Fruit fly (Drosophila melanogaster) whole organism, embryonic: ENCODE data around the gene CG8281.

Source experiments
- Ada2b ChIP-seq: fragments of 200-800 bp; sonication (Bioruptor generic); IDR thresholded peaks from 2 replicates; pipeline ENCODE4 v1.3.6; 2022; ENCODE audit warnings: missing biosample characterization, missing genetic modification characterization
- Asciz ChIP-seq: fragments of 200-800 bp; sonication (Bioruptor generic); optimal IDR thresholded peaks from 2 replicates; lab custom pipeline; 2017; ENCODE audit warnings: missing biosample characterization, mild to moderate bottlenecking, missing genetic modification characterization, missing genetic modification reagents
- Atf3 ChIP-seq: fragments of 200-800 bp; sonication (Bioruptor generic); optimal IDR thresholded peaks from 3 replicates; lab custom pipeline; 2016; ENCODE audit warnings: missing biosample characterization, missing genetic modification characterization
- CG1024 ChIP-seq: fragments of 200-800 bp; sonication (Bioruptor generic); IDR thresholded peaks from 2 replicates; pipeline ENCODE4 v1.3.6; 2022; ENCODE audit warnings: missing biosample characterization, missing genetic modification characterization
- CG10366 ChIP-seq: fragments of 200-800 bp; sonication (Bioruptor generic); IDR thresholded peaks from 2 replicates; pipeline ENCODE4 v1.3.6; 2022; ENCODE audit warnings: missing biosample characterization, missing genetic modification characterization
- CG10959 ChIP-seq: fragments of 200-800 bp; sonication (Bioruptor generic); IDR thresholded peaks from 2 replicates; pipeline ENCODE4 v1.3.6; 2022; ENCODE audit warnings: missing biosample characterization, missing genetic modification characterization
- CG14441 ChIP-seq: fragments of 200-800 bp; sonication (Bioruptor generic); IDR thresholded peaks from 2 replicates; pipeline ENCODE4 v1.3.6; 2022; ENCODE audit warnings: missing biosample characterization, missing genetic modification characterization
- CG1602 ChIP-seq: fragments of 200-800 bp; sonication (Bioruptor generic); optimal IDR thresholded peaks from 3 replicates; lab custom pipeline; 2016; ENCODE audit warnings: missing biosample characterization, missing genetic modification characterization
- CG17359 ChIP-seq: fragments of 200-800 bp; sonication (Bioruptor generic); optimal IDR thresholded peaks from 3 replicates; lab custom pipeline; 2018; ENCODE audit warnings: missing biosample characterization, mild to moderate bottlenecking, missing genetic modification characterization, moderate library complexity
- CG17361 ChIP-seq: fragments of 200-800 bp; sonication (Bioruptor generic); IDR thresholded peaks from 3 replicates; pipeline ENCODE4 v1.3.6; 2022; ENCODE audit warnings: missing biosample characterization, missing genetic modification characterization
- CG18619 ChIP-seq: fragments of 200-800 bp; sonication (Bioruptor generic); optimal IDR thresholded peaks from 3 replicates; lab custom pipeline; 2017; ENCODE audit warnings: missing biosample characterization, mild to moderate bottlenecking, missing genetic modification characterization
- CG31224 ChIP-seq: fragments of 200-800 bp; sonication (Bioruptor generic); IDR thresholded peaks from 2 replicates; pipeline ENCODE4 v1.3.6; 2022; ENCODE audit warnings: missing biosample characterization, missing genetic modification characterization
- CG33557 ChIP-seq: fragments of 200-800 bp; sonication (Bioruptor generic); optimal IDR thresholded peaks from 2 replicates; lab custom pipeline; 2019; ENCODE audit warnings: missing biosample characterization, mild to moderate bottlenecking, missing genetic modification characterization, moderate library complexity
- CG34376 ChIP-seq: fragments of 200-800 bp; sonication (Bioruptor generic); optimal IDR thresholded peaks from 2 replicates; lab custom pipeline; 2018; ENCODE audit warnings: missing biosample characterization, mild to moderate bottlenecking, missing genetic modification characterization
- CG4404 ChIP-seq: fragments of 200-800 bp; sonication (Bioruptor generic); IDR thresholded peaks from 2 replicates; pipeline ENCODE4 v1.3.6; 2022; ENCODE audit warnings: missing biosample characterization, missing genetic modification characterization
- CG4820 ChIP-seq: fragments of 200-800 bp; sonication (Bioruptor generic); optimal IDR thresholded peaks from 3 replicates; lab custom pipeline; 2016; ENCODE audit warnings: missing biosample characterization, missing genetic modification characterization
- CG5245 ChIP-seq: fragments of 200-800 bp; sonication (Bioruptor generic); optimal IDR thresholded peaks from 3 replicates; lab custom pipeline; 2016; ENCODE audit warnings: missing biosample characterization, missing genetic modification characterization
- CG6254 ChIP-seq: fragments of 200-800 bp; sonication (Bioruptor generic); optimal IDR thresholded peaks from 3 replicates; lab custom pipeline; 2017; ENCODE audit warnings: mild to moderate bottlenecking, missing biosample characterization, missing genetic modification reagents, missing genetic modification characterization
- CG8388 ChIP-seq: fragments of 200-800 bp; sonication (Bioruptor generic); optimal IDR thresholded peaks from 2 replicates; lab custom pipeline; 2019; ENCODE audit warnings: missing biosample characterization, mild to moderate bottlenecking, missing genetic modification characterization, moderate library complexity
- CG8924 ChIP-seq: fragments of 200-800 bp; optimal IDR thresholded peaks from 3 replicates; lab custom pipeline; 2019; ENCODE audit warnings: missing biosample characterization, mild to moderate bottlenecking, missing genetic modification characterization, moderate library complexity
- CG9727 ChIP-seq: fragments of 200-800 bp; sonication (Bioruptor generic); optimal IDR thresholded peaks from 3 replicates; lab custom pipeline; 2017; ENCODE audit warnings: missing biosample characterization, mild to moderate bottlenecking, missing genetic modification characterization
- CG9932 ChIP-seq: fragments of 200-800 bp; sonication (Bioruptor generic); IDR thresholded peaks from 2 replicates; pipeline ENCODE4 v1.3.6; 2022; ENCODE audit warnings: missing biosample characterization, missing genetic modification characterization
- CoRest ChIP-seq: fragments of 200-800 bp; sonication (Bioruptor generic); optimal IDR thresholded peaks from 3 replicates; lab custom pipeline; 2018; ENCODE audit warnings: missing biosample characterization, mild to moderate bottlenecking, missing genetic modification characterization, moderate library complexity
- D ChIP-seq, 2 experiments: fragments of 200-800 bp in 1 of 2; fragments of >200 bp in 1 of 2; sonication (Bioruptor generic) in 1 of 2; optimal IDR thresholded peaks; 2 replicates in 1 of 2; 3 replicates in 1 of 2; lab custom pipeline; 2017; ENCODE audit warnings: mild to moderate bottlenecking in 1 of 2, missing biosample characterization in 1 of 2, missing genetic modification characterization in 1 of 2, missing genetic modification reagents in 1 of 2
- E2f2 ChIP-seq: fragments of 200-800 bp; sonication (Bioruptor generic); IDR thresholded peaks from 2 replicates; pipeline ENCODE4 v1.3.6; 2022; ENCODE audit warnings: missing biosample characterization, missing genetic modification characterization
- Fer1 ChIP-seq: fragments of 200-800 bp; sonication (Bioruptor generic); optimal IDR thresholded peaks from 2 replicates; lab custom pipeline; 2017; ENCODE audit warnings: missing biosample characterization, mild to moderate bottlenecking, missing genetic modification characterization
- Hmr ChIP-seq: fragments of 200-800 bp; sonication (Bioruptor generic); optimal IDR thresholded peaks from 3 replicates; lab custom pipeline; 2017; ENCODE audit warnings: mild to moderate bottlenecking, missing biosample characterization, missing genetic modification reagents, missing genetic modification characterization
- Meics ChIP-seq: fragments of 200-800 bp; sonication (Bioruptor generic); optimal IDR thresholded peaks from 2 replicates; lab custom pipeline; 2017; ENCODE audit warnings: missing biosample characterization, mild to moderate bottlenecking, missing genetic modification characterization
- Poxn ChIP-seq: fragments of 200-800 bp; sonication (Bioruptor generic); IDR thresholded peaks from 2 replicates; pipeline ENCODE4 v1.3.6; 2022; ENCODE audit warnings: missing biosample characterization, missing genetic modification characterization
- Sox102F ChIP-seq: fragments of 200-800 bp; sonication (Bioruptor generic); optimal IDR thresholded peaks from 2 replicates; lab custom pipeline; 2018; ENCODE audit warnings: missing biosample characterization, mild to moderate bottlenecking, missing genetic modification characterization, moderate library complexity
- bigmax ChIP-seq: fragments of 200-800 bp; sonication (Bioruptor generic); optimal IDR thresholded peaks from 2 replicates; lab custom pipeline; 2018; ENCODE audit warnings: missing biosample characterization, mild to moderate bottlenecking, missing genetic modification characterization
- bsh ChIP-seq, 2 experiments: fragments of 200-800 bp; sonication (Bioruptor generic); optimal IDR thresholded peaks; 2 replicates each; lab custom pipeline; 2017 to 2018; ENCODE audit warnings: mild to moderate bottlenecking in 2 of 2, missing biosample characterization in 2 of 2, missing genetic modification characterization in 2 of 2, moderate library complexity in 1 of 2
- cad ChIP-seq: fragments of >200 bp; optimal IDR thresholded peaks from 2 replicates; lab custom pipeline; 2017; ENCODE audit warnings: missing biosample characterization, missing genetic modification characterization
- crol ChIP-seq: fragments of 200-800 bp; sonication (Bioruptor generic); IDR thresholded peaks from 2 replicates; pipeline ENCODE4 v1.3.6; 2022; ENCODE audit warnings: missing biosample characterization, missing genetic modification characterization
- dmrt11E ChIP-seq: fragments of 200-800 bp; sonication (Bioruptor generic); optimal IDR thresholded peaks from 3 replicates; lab custom pipeline; 2018; ENCODE audit warnings: missing biosample characterization, mild to moderate bottlenecking, missing genetic modification characterization, moderate library complexity
- dysf ChIP-seq: fragments of 200-800 bp; sonication (Bioruptor generic); IDR thresholded peaks from 3 replicates; pipeline ENCODE4 v1.3.6; 2022; ENCODE audit warnings: missing biosample characterization, missing genetic modification characterization
- fd3F ChIP-seq: fragments of 200-800 bp; sonication (Bioruptor generic); optimal IDR thresholded peaks from 2 replicates; lab custom pipeline; 2018; ENCODE audit warnings: missing biosample characterization, mild to moderate bottlenecking, missing genetic modification characterization, moderate library complexity
- ftz-f1 ChIP-seq: fragments of 200-800 bp; sonication (Bioruptor generic); optimal IDR thresholded peaks from 2 replicates; lab custom pipeline; 2016; ENCODE audit warnings: missing biosample characterization, missing genetic modification characterization
- gem ChIP-seq: fragments of 200-800 bp; sonication (Bioruptor generic); optimal IDR thresholded peaks from 2 replicates; lab custom pipeline; 2019; ENCODE audit warnings: missing biosample characterization, mild to moderate bottlenecking, missing genetic modification characterization, moderate library complexity
- hth ChIP-seq: fragments of >200 bp; optimal IDR thresholded peaks from 2 replicates; lab custom pipeline; 2017; ENCODE audit warnings: inconsistent platforms
- lab ChIP-seq: fragments of 200-800 bp; sonication (Bioruptor generic); optimal IDR thresholded peaks from 3 replicates; lab custom pipeline; 2017; ENCODE audit warnings: missing biosample characterization, missing genetic modification characterization, mild to moderate bottlenecking, moderate library complexity, missing genetic modification reagents
- prd ChIP-seq, 3 experiments: fragments of >200 bp in 2 of 3; fragments of 200-800 bp in 1 of 3; sonication (Bioruptor generic) in 1 of 3; optimal IDR thresholded peaks in 2 of 3; IDR thresholded peaks in 1 of 3; 2 replicates in 2 of 3; 3 replicates in 1 of 3; pipeline versions ENCODE4 v1.3.6 to Lab custom; 2017 to 2022; ENCODE audit warnings: missing biosample characterization in 1 of 3, missing genetic modification characterization in 1 of 3
- slbo ChIP-seq: fragments of 200-800 bp; sonication (Bioruptor generic); IDR thresholded peaks from 2 replicates; pipeline ENCODE4 v1.3.6; 2022; ENCODE audit warnings: missing biosample characterization, missing genetic modification characterization
- ssp ChIP-seq: fragments of 200-800 bp; sonication (Bioruptor generic); IDR thresholded peaks from 2 replicates; pipeline ENCODE4 v1.3.6; 2022; ENCODE audit warnings: missing biosample characterization, missing genetic modification characterization
- tin ChIP-seq: fragments of 200-800 bp; sonication (Bioruptor generic); optimal IDR thresholded peaks from 3 replicates; lab custom pipeline; 2016; ENCODE audit warnings: missing biosample characterization, missing genetic modification characterization
- usp ChIP-seq: fragments of >200 bp; optimal IDR thresholded peaks from 2 replicates; lab custom pipeline; 2017; ENCODE audit warnings: missing biosample characterization, missing genetic modification characterization
- zen ChIP-seq: fragments of 200-800 bp; sonication (Bioruptor generic); optimal IDR thresholded peaks from 3 replicates; lab custom pipeline; 2018; ENCODE audit warnings: missing biosample characterization, mild to moderate bottlenecking, missing genetic modification characterization, moderate library complexity
- zfh1 ChIP-seq: fragments of 200-800 bp; sonication (Bioruptor generic); IDR thresholded peaks from 3 replicates; pipeline ENCODE4 v1.3.6; 2022; ENCODE audit warnings: missing biosample characterization, missing genetic modification characterization

Gene CG8281

dm6 chr3L:7875606-7876366, 36.5 kb upstream of the CG8281 start (continued):
- TF ChIP-seq CG18619 (GFP tag; lab: Kevin White, UChicago) (peak; percentile 55), CG6254 (GFP tag; lab: Kevin White, UChicago) (no peak), CG34376 (peak; percentile 16), CG1602 (GFP tag; lab: Kevin White, UChicago) (peak; percentile 50), ssp (GFP tag; lab: Robert Waterston, UW) (peak; percentile 38; the same call in 1 of the 2 replicates), CG4820 (GFP tag; lab: Kevin White, UChicago) (peak; percentile 46), Fer1 (GFP tag; lab: Kevin White, UChicago) (peak; percentile 39), Poxn (GFP tag; lab: Robert Waterston, UW) (no peak), dmrt11E (peak; percentile 75), CG8924 (peak; percentile 29), CG33557 (GFP tag; lab: Kevin White, UChicago) (peak; percentile 69), Atf3 (GFP tag; lab: Kevin White, UChicago) (no peak), E2f2 (GFP tag; lab: Robert Waterston, UW) (no peak), fd3F (GFP tag; lab: Kevin White, UChicago) (peak; percentile 19), usp (no peak), prd (optimal IDR thresholded peaks at IDR 0.05; lab: Kevin White, UChicago) (no peak), prd (GFP tag; IDR thresholded peaks at IDR 0.05; lab: Robert Waterston, UW) (peak; percentile 59; the same call in 1 of the 3 replicates), Hmr (GFP tag; lab: Kevin White, UChicago) (peak; percentile 29), CG10366 (GFP tag; lab: Robert Waterston, UW) (no peak; the same call in 1 of the 2 replicates), zen (tag; lab: Kevin White, UChicago) (no peak), CG9727 (GFP tag; lab: Kevin White, UChicago) (peak; percentile 80), Asciz (GFP tag; lab: Kevin White, UChicago) (peak; percentile 56), CG10959 (peak; percentile 56; the same call in 1 of the 2 replicates), gem (tag; lab: Kevin White, UChicago) (peak; percentile 65), Ada2b (GFP tag; lab: Robert Waterston, UW) (peak; percentile 39; the same call in 1 of the 2 replicates), D (optimal IDR thresholded peaks at IDR 0.05; lab: Kevin White, UChicago) (no peak), D (GFP tag; optimal IDR thresholded peaks at IDR 0.05; lab: Kevin White, UChicago) (peak; percentile 42), cad (GFP tag; lab: Kevin White, UChicago) (no peak), CG31224 (GFP tag; lab: Robert Waterston, UW) (0 out of 2 replicates have a peak, but pooled peaks have one; percentile 26), CG1024 (GFP tag; lab: Robert Waterston, UW) (0 out of 2 replicates have a peak, but pooled peaks have one; percentile 16), CG4404 (GFP tag; lab: Robert Waterston, UW) (no peak), dysf (peak; percentile 48; the same call in 1 of the 3 replicates), ftz-f1 (GFP tag; lab: Kevin White, UChicago) (no peak), CG8388 (GFP tag; lab: Kevin White, UChicago) (peak; percentile 43), zfh1 (GFP tag; lab: Robert Waterston, UW) (0 out of 3 replicates have a peak, but pooled peaks have one; percentile 52), crol (GFP tag; lab: Robert Waterston, UW) (peak; percentile 70; the same call in 1 of the 2 replicates), bsh (GFP tag; optimal IDR thresholded peaks at IDR 0.05; lab: Kevin White, UChicago) (peak; percentile 13 to 59), slbo (peak; percentile 55), bigmax (GFP tag; lab: Kevin White, UChicago) (no peak), CG5245 (GFP tag; lab: Kevin White, UChicago) (peak; percentile 5), CoRest (tag; lab: Kevin White, UChicago) (peak; percentile 73), CG17361 (GFP tag; lab: Robert Waterston, UW) (peak; percentile 78), CG17359 (tag; lab: Kevin White, UChicago) (peak; percentile 49), Meics (GFP tag; lab: Kevin White, UChicago) (peak; percentile 51), lab (GFP tag; lab: Kevin White, UChicago) (peak; percentile 32), tin (GFP tag; lab: Kevin White, UChicago) (peak; percentile 33), hth (no peak), Sox102F (GFP tag; lab: Kevin White, UChicago) (peak; percentile 62), CG14441 (GFP tag; lab: Robert Waterston, UW) (peak; percentile 12; the same call in 1 of the 2 replicates), CG9932 (GFP tag; lab: Robert Waterston, UW) (peak; percentile 66)
